Worm (Caenorhabditis elegans) whole organism, L3 larva: Measurements from ENCODE around the gene hex-2.

ENCODE experiments used
- ZK546.5 ChIP-seq: sonication (generic microtip); optimal IDR thresholded peaks from 2 replicates; lab custom pipeline; 2017; ENCODE audit warnings: missing biosample characterization, missing genetic modification characterization
- fkh-2 ChIP-seq: fragments of 150-350 bp; optimal IDR thresholded peaks from 2 replicates; lab custom pipeline; 2014; ENCODE audit warnings: missing biosample characterization, missing genetic modification reagents, missing genetic modification characterization
- jun-1 ChIP-seq: fragments of 150-350 bp; optimal IDR thresholded peaks from 2 replicates; lab custom pipeline; 2014; ENCODE audit warnings: missing biosample characterization, missing genetic modification reagents, missing genetic modification characterization
- nhr-237 ChIP-seq: fragments of 150-350 bp; optimal IDR thresholded peaks from 2 replicates; lab custom pipeline; 2014; ENCODE audit warnings: missing biosample characterization, missing genetic modification characterization
- nhr-28 ChIP-seq: fragments of 150-350 bp; optimal IDR thresholded peaks from 2 replicates; lab custom pipeline; 2014; ENCODE audit warnings: missing biosample characterization, missing genetic modification characterization
- nhr-43 ChIP-seq: sonication (generic microtip); optimal IDR thresholded peaks from 2 replicates; lab custom pipeline; 2016; ENCODE audit warnings: mild to moderate bottlenecking, missing genetic modification characterization, missing compliant biosample characterization; ENCODE audit not compliant: poor library complexity, severe bottlenecking
- pha-4 ChIP-seq: fragments of 150-350 bp; optimal IDR thresholded peaks from 2 replicates; lab custom pipeline; 2014; ENCODE audit warnings: missing biosample characterization, missing genetic modification reagents, missing genetic modification characterization

ce11 chrV:5682530-5682929, 28.3 kb downstream of the hex-2 start, which contains the start of gene prp-39:
- TF ChIP-seq ZK546.5 (tag; lab: Kevin White, UChicago): no peak
- TF ChIP-seq jun-1 (tag; lab: Kevin White, UChicago): no peak
- TF ChIP-seq nhr-43 (tag; lab: Kevin White, UChicago): no peak
- no peak for TF ChIP-seq nhr-28 (tag; lab: Kevin White, UChicago)
- no peak for TF ChIP-seq nhr-237 (tag; lab: Kevin White, UChicago)
- TF ChIP-seq pha-4 (tag; lab: Kevin White, UChicago): no peak
- TF ChIP-seq fkh-2 (tag; lab: Kevin White, UChicago): no peak
